Fruit fly (Drosophila melanogaster): ENCODE results near the gene Arl5.

The Arl5 gene

DNA sequence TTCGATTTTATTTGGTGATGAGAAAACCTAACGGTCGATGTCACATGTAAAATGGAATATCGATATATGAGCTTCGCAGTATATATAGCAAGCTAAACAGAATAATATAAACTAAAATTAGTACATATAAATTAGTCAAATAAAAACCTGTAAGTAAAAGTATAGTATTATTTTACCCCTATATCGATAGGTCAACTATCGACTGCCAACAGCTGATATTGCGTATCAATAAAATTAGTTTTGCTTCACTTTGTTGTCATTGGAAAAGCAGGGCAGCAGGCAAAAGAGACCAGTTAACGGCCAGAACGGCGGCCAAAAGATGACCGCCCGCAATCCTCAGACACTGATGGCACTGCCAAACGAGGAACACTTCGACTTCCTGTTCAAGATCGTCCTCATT is 2.7 kb downstream of the Arl5 start, which contains the start of gene Rab19:
TSS of gene Rab19 (plus strand) at position 78 of the 400 bp plus-strand sequence.
- no peak for TF ChIP-seq insv (optimal IDR thresholded peaks at IDR 0.05)
- no peak for TF ChIP-seq psq (optimal IDR thresholded peaks at IDR 0.05)
- TF ChIP-seq Myc (optimal IDR thresholded peaks at IDR 0.05): no peak
- TF ChIP-seq ttk (optimal IDR thresholded peaks at IDR 0.05): no peak
- TF ChIP-seq h (optimal IDR thresholded peaks at IDR 0.05): no peak
- no peak for TF ChIP-seq Sin3A (optimal IDR thresholded peaks at IDR 0.05)

DNA sequence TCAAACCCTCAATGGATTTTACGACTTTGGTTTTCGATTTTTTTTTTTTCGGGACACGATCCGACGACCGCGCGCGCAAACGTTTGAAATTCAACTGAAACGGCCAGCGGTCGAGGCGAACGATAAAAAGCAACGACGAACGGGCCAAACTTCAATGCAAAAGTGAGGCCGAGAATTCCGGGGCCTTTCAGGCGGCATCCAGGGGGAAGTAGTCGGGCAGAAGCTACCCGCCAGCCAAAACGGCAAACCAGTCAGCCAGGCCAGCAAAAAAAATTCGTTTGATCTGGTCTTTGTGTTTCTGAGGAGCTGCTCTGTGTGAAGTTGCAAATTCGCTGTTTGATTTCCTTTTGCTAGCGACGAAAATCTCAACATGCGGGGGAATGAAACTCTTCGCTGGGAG is 4.4 kb downstream of the Arl5 start, which contains the start of gene CG7201:
TSS of gene CG7201 (minus strand) at position 101 of the 400 bp plus-strand sequence.
- no peak for TF ChIP-seq Myc (optimal IDR thresholded peaks at IDR 0.05)
- no peak for TF ChIP-seq ttk (optimal IDR thresholded peaks at IDR 0.05)
- no peak for TF ChIP-seq psq (optimal IDR thresholded peaks at IDR 0.05)
- no peak for TF ChIP-seq h (optimal IDR thresholded peaks at IDR 0.05)
- TF ChIP-seq Sin3A (optimal IDR thresholded peaks at IDR 0.05): no peak
- TF ChIP-seq insv (optimal IDR thresholded peaks at IDR 0.05): no peak

DNA sequence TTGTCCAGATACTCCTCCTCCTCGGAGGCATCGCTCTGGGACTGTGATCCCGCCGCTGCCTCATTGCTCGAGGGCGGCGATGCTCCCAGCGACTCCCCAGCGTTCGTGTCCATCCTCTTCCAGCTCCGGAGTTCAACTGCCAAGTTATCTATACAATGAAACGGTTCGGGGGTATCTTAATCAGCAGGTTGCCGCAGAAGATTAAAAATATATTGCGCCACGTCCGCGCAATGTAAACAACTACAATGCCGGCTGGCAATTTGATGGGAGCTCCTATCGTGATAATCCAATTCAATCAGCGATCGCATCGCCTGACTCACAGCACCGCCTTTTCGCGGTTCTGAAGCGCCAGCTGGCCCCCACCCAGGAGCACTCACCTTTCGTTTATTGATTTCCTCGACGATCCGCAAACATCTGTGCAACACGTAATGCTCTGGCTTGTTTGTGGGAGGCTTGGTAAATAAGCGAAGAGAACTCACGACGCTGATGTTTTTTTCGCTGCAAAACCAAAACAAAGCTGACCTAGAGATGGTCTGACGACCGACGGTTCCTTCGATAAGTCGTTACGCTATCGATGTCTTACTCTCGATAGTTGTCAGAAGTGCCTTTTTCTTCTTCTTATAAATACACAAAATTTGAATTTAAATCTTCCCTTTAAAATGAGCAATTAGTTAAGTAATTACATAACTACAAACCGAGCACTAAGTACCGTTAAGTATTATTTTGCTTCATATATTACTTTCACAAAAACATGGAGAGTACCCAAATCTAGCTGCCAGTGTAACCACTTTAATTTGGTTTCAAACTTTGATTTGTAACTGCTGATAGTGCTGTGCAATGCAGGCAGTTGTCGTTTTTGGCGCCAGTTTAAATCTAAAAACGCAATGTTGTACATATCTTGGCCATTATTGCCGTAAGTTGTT is 10.0 kb downstream of the Arl5 start, which contains the start of gene cert:
TSS of gene cert (minus strand) at position 535 of the 923 bp plus-strand sequence.
- TF ChIP-seq ttk (optimal IDR thresholded peaks at IDR 0.05) (no peak), Sin3A (optimal IDR thresholded peaks at IDR 0.05) (no peak), insv (optimal IDR thresholded peaks at IDR 0.05) (no peak)

DNA sequence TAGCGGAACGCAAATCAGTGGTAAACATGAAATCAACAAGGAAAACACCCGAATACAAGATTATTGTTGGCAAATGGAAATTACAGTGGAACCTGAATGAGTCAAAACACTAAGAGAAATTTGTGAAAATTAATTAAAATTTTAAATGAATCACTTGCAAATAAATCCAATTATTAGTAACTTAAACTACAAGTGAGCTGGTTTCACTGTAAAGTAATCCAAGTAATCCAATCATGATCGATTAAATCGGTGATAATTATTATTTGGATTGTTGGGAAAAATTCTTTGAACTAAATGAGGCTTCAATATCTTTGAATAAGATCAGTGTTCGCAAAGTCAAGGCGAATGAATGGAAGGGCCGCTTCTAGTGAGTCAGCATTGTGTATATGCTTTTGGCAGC is 11.2 kb downstream of the Arl5 start:
- TF ChIP-seq ttk (optimal IDR thresholded peaks at IDR 0.05) (no peak), insv (optimal IDR thresholded peaks at IDR 0.05) (no peak), Myc (optimal IDR thresholded peaks at IDR 0.05) (no peak), Sin3A (optimal IDR thresholded peaks at IDR 0.05) (no peak), h (optimal IDR thresholded peaks at IDR 0.05) (no peak)

DNA sequence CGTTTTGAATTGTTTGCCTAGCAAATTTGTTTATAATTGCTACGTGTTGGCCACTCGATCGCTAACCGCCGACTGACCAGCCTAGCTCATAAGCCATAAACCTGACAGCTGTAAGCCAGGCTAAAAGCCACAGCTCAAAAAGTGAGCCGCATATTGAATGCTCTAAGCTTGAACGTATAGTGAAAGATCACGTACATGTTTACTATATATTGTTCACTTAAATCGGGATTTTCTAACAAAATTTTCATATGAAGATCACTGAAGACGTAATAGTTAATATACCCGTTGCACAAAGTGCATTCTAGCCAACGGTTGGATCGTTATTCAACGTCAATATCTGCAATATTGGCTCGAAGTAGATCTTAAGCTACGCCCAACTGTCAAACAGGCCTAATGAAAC is 13.2 kb downstream of the Arl5 start:
- TF ChIP-seq Sin3A (optimal IDR thresholded peaks at IDR 0.05): no peak
- TF ChIP-seq psq (optimal IDR thresholded peaks at IDR 0.05): no peak
- TF ChIP-seq ttk (optimal IDR thresholded peaks at IDR 0.05): no peak
- TF ChIP-seq insv (optimal IDR thresholded peaks at IDR 0.05): no peak
- TF ChIP-seq Myc (optimal IDR thresholded peaks at IDR 0.05): no peak
- no peak for TF ChIP-seq h (optimal IDR thresholded peaks at IDR 0.05)

DNA sequence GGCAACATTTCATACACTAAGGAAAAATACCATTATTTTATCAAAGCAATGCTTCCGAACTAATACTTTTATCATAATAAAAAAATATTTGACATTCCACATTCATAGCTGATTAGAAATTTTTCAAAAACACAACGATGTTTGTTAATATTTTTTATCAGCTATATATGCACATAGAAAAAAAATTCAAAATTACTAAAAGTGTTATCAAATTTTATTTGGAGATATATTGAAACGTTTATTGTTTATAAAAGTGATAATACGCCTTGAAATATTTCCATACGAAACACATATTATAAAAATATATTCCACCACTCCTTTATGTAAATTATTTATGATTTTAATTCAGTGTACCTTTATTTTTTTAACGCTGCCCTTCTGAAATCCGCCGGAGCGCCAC is 13.9 kb downstream of the Arl5 start:
- TF ChIP-seq Sin3A (optimal IDR thresholded peaks at IDR 0.05): no peak
- no peak for TF ChIP-seq Myc (optimal IDR thresholded peaks at IDR 0.05)
- no peak for TF ChIP-seq psq (optimal IDR thresholded peaks at IDR 0.05)
- no peak for TF ChIP-seq h (optimal IDR thresholded peaks at IDR 0.05)
- TF ChIP-seq insv (optimal IDR thresholded peaks at IDR 0.05): no peak
- no peak for TF ChIP-seq ttk (optimal IDR thresholded peaks at IDR 0.05)

DNA sequence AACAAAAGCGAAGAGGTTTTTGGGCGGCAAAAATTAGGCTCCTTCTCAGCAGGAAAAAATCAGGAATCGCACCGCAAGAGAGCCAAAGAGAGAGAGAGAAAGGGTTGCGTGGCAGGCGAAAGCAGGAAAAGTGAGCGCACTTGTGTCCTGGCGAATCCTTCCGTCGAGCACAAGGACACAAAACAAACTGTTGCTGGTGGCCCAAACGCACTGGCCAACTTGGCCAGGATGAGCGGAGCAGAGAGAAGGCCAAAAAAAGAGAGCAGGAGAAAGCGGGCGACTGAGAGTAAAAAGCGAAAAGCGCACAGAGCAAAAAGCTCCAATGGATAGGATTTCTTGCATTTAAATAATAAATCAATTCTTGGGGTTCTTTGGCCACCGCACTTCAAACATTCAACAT is 14.3 kb downstream of the Arl5 start:
- TF ChIP-seq h (optimal IDR thresholded peaks at IDR 0.05): no peak
- TF ChIP-seq insv (optimal IDR thresholded peaks at IDR 0.05): no peak
- TF ChIP-seq ttk (optimal IDR thresholded peaks at IDR 0.05): no peak
- no peak for TF ChIP-seq psq (optimal IDR thresholded peaks at IDR 0.05)
- no peak for TF ChIP-seq Myc (optimal IDR thresholded peaks at IDR 0.05)
- no peak for TF ChIP-seq Sin3A (optimal IDR thresholded peaks at IDR 0.05)

DNA sequence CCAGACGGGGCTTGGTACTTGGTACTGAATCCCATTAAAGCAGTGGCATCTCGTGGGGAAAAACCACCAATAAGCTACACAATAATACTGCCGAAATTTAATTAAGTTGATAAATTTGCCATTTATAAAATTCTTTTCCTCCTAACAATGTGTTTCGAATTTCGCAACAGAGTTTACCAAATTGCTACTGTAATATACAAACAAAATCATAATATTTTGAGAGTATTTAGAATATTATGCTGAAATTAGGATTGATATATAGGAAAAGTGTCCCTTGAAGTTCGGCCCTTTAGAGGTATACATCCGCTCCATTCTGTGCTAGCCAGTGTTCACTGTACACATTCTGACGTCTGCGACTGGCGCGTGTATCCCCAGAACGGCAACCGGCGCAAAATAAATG is 15.0 kb downstream of the Arl5 start:
- TF ChIP-seq psq (optimal IDR thresholded peaks at IDR 0.05) (no peak), Sin3A (optimal IDR thresholded peaks at IDR 0.05) (no peak), h (optimal IDR thresholded peaks at IDR 0.05) (no peak), insv (optimal IDR thresholded peaks at IDR 0.05) (no peak), Myc (optimal IDR thresholded peaks at IDR 0.05) (no peak), ttk (optimal IDR thresholded peaks at IDR 0.05) (no peak)
